Worm (Caenorhabditis elegans) whole organism, early embryonic: ENCODE data around the gene dylt-3.

Source experiments
- F13C5.2 ChIP-seq: sonication (generic microtip); optimal IDR thresholded peaks from 2 replicates; lab custom pipeline; 2017; ENCODE audit warnings: mild to moderate bottlenecking, missing genetic modification characterization, inconsistent platforms, missing compliant biosample characterization
- aly-1 ChIP-seq: sonication (generic microtip); optimal IDR thresholded peaks from 2 replicates; lab custom pipeline; 2016; ENCODE audit warnings: missing genetic modification characterization, missing compliant biosample characterization
- ama-1 ChIP-seq: fragments of 150-350 bp; optimal IDR thresholded peaks from 2 replicates; lab custom pipeline; 2014
- pes-1 ChIP-seq: fragments of 200-800 bp; sonication (Bioruptor generic); IDR thresholded peaks from 2 replicates; pipeline ENCODE4 v1.3.6; 2022; ENCODE audit warnings: missing genetic modification reagents, missing genetic modification characterization, missing compliant biosample characterization
- scrt-1 ChIP-seq: fragments of 200-800 bp; sonication (Bioruptor generic); IDR thresholded peaks from 2 replicates; pipeline ENCODE4 v1.3.6; 2022; ENCODE audit warnings: missing genetic modification characterization, missing compliant biosample characterization
- sea-1 ChIP-seq: fragments of 200-800 bp; sonication (Bioruptor generic); conservative IDR thresholded peaks from 2 replicates; pipeline ENCODE4 v1.3.6; 2022; ENCODE audit warnings: missing genetic modification characterization, missing compliant biosample characterization

DNA sequence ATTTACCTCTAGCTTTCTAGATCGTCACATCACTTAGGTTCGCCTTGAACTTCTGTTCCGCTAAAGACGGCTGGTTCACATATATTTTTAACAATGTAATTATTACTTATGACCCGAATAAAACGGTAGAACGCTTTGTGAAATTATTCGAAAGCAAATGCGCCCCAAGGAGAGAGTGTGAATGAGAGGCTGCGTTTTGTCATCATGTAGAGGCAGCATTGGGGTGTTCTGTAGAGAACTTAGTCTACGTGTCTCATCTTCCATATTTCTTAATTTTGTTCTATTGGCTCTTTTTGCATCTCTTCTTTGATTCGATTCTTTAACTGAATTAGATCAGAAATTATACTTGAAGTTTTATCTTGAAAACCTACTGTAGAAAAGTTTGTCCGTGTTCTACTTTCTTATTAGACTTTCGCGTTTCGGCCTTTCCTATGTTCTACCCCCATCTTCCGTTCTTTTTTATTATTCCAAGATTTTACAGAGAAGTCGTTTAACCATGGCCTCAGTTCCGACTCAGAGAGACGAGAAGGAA is 43.5 kb upstream of the dylt-3 start, which contains the start of gene cdc-48.2:
- no peak for TF ChIP-seq sea-1 (GFP tag; lab: Robert Waterston, UW)
- no peak for TF ChIP-seq scrt-1 (GFP tag; lab: Robert Waterston, UW)
- TF ChIP-seq aly-1 (tag; lab: Kevin White, UChicago): no peak
- TF ChIP-seq F13C5.2: no peak
- TF ChIP-seq pes-1 (GFP tag; lab: Robert Waterston, UW): no peak
- TF ChIP-seq ama-1: no peak
